Worm (Caenorhabditis elegans): Measurements from ENCODE around the gene col-103.

ce11 chrIV:756956-757355, 6.5 kb downstream of the col-103 start:
- no peak for TF ChIP-seq lin-13 (tag; optimal IDR thresholded peaks at IDR 0.05)
- TF ChIP-seq unc-62 (GFP tag; optimal IDR thresholded peaks at IDR 0.05), result no peak
- no peak for TF ChIP-seq nhr-237 (tag; optimal IDR thresholded peaks at IDR 0.05)
- no peak for TF ChIP-seq nhr-2 (tag; optimal IDR thresholded peaks at IDR 0.05)
- no peak for TF ChIP-seq lsy-2 (tag; optimal IDR thresholded peaks at IDR 0.05)
- TF ChIP-seq tbx-8 (GFP tag; optimal IDR thresholded peaks at IDR 0.05), result no peak

Measured in whole organism, mixed stage, embryonic.